Worm (Caenorhabditis elegans): ENCODE measurements around the gene K12D12.4.

ce11 chrII:11842317-11842716, 23.2 kb downstream of the K12D12.4 start, which contains the start of gene T27D12.1:
- TF ChIP-seq aha-1 (tag; optimal IDR thresholded peaks at IDR 0.05) = no peak
- TF ChIP-seq snpc-4 (tag; optimal IDR thresholded peaks at IDR 0.05) = no peak
- TF ChIP-seq fos-1 (tag; optimal IDR thresholded peaks at IDR 0.05) = no peak
- no peak for TF ChIP-seq fkh-4 (tag; optimal IDR thresholded peaks at IDR 0.05; ENCODE audit: borderline replicate concordance)

All from whole organism, L1 larva.